Worm (Caenorhabditis elegans) whole organism, L4 larva: ENCODE measurements around the gene rla-2.

ENCODE experiments used
- D1046.2 ChIP-seq: fragments of 200-800 bp; sonication (Bioruptor generic); IDR thresholded peaks from 2 replicates; pipeline ENCODE4 v1.3.6; 2022; ENCODE audit warnings: missing genetic modification characterization, missing compliant biosample characterization
- F10B5.3 ChIP-seq: sonication (generic microtip); optimal IDR thresholded peaks from 2 replicates; lab custom pipeline; 2016; ENCODE audit warnings: mild to moderate bottlenecking, missing genetic modification characterization, missing compliant biosample characterization
- F37D6.2 ChIP-seq: sonication (generic microtip); optimal IDR thresholded peaks from 2 replicates; lab custom pipeline; 2016; ENCODE audit warnings: mild to moderate bottlenecking, missing genetic modification characterization, missing compliant biosample characterization
- F49E8.2 ChIP-seq: sonication (generic microtip); optimal IDR thresholded peaks from 2 replicates; lab custom pipeline; 2016; ENCODE audit warnings: missing compliant biosample characterization, mild to moderate bottlenecking, missing genetic modification characterization, borderline replicate concordance
- R02D3.7 ChIP-seq: fragments of 150-350 bp; sonication (generic microtip); optimal IDR thresholded peaks from 3 replicates; lab custom pipeline; 2014; ENCODE audit warnings: missing biosample characterization, missing genetic modification characterization
- T20F7.1 ChIP-seq: fragments of 200-800 bp; sonication (Bioruptor generic); optimal IDR thresholded peaks from 2 replicates; lab custom pipeline; 2018; ENCODE audit warnings: mild to moderate bottlenecking, missing genetic modification characterization, missing compliant biosample characterization
- Y48G9A.11 ChIP-seq: fragments of 200-800 bp; sonication (Bioruptor generic); IDR thresholded peaks from 2 replicates; pipeline ENCODE4 v1.3.6; 2022; ENCODE audit warnings: missing genetic modification reagents, missing genetic modification characterization, missing compliant biosample characterization
- Y5F2A.4 ChIP-seq: fragments of 200-800 bp; sonication (Bioruptor generic); optimal IDR thresholded peaks from 2 replicates; lab custom pipeline; 2018; ENCODE audit warnings: mild to moderate bottlenecking, missing genetic modification characterization, missing compliant biosample characterization
- ZK546.5 ChIP-seq, 2 experiments: sonication (generic microtip); optimal IDR thresholded peaks; 2 replicates each; lab custom pipeline; 2017; ENCODE audit warnings: missing biosample characterization in 2 of 2, missing genetic modification characterization in 2 of 2
- ceh-62 ChIP-seq: sonication (generic microtip); optimal IDR thresholded peaks from 2 replicates; lab custom pipeline; 2017; ENCODE audit warnings: missing biosample characterization, missing genetic modification characterization
- ceh-82 ChIP-seq: sonication (generic microtip); optimal IDR thresholded peaks from 2 replicates; lab custom pipeline; 2017; ENCODE audit warnings: missing biosample characterization, missing genetic modification characterization
- cey-2 ChIP-seq: sonication (generic microtip); optimal IDR thresholded peaks from 3 replicates; lab custom pipeline; 2017; ENCODE audit warnings: missing genetic modification characterization, mild to moderate bottlenecking, missing compliant biosample characterization, antibody characterized with exemption, borderline replicate concordance; ENCODE audit not compliant: insufficient read depth
- ctbp-1 ChIP-seq: fragments of 200-800 bp; sonication (Bioruptor generic); IDR thresholded peaks from 2 replicates; pipeline ENCODE4 v1.3.6; 2022; ENCODE audit warnings: missing genetic modification reagents, missing genetic modification characterization, missing compliant biosample characterization
- daf-12 ChIP-seq: fragments of 150-350 bp; optimal IDR thresholded peaks from 2 replicates; lab custom pipeline; 2014; ENCODE audit warnings: missing biosample characterization, missing genetic modification reagents, missing genetic modification characterization
- daf-16 ChIP-seq, 3 experiments: sonication (generic microtip); optimal IDR thresholded peaks; 2 replicates each; lab custom pipeline; 2016 to 2017; ENCODE audit warnings: missing genetic modification characterization in 3 of 3, missing genetic modification reagents in 3 of 3, mild to moderate bottlenecking in 2 of 3, missing compliant biosample characterization in 2 of 3, missing biosample characterization in 1 of 3, moderate library complexity in 1 of 3
- dmd-9 ChIP-seq: fragments of 200-800 bp; sonication (Bioruptor generic); IDR thresholded peaks from 2 replicates; pipeline ENCODE4 v1.3.6; 2022; ENCODE audit warnings: missing genetic modification reagents, missing genetic modification characterization, missing compliant biosample characterization
- egl-43 ChIP-seq: fragments of 200-800 bp; sonication (Bioruptor generic); IDR thresholded peaks from 2 replicates; pipeline ENCODE4 v1.3.6; 2022; ENCODE audit warnings: missing genetic modification reagents, missing genetic modification characterization, missing compliant biosample characterization
- hif-1 ChIP-seq, 2 experiments: sonication (generic microtip); optimal IDR thresholded peaks; 2 replicates each; lab custom pipeline; 2016 to 2017; ENCODE audit warnings: missing compliant biosample characterization in 2 of 2, missing genetic modification characterization in 2 of 2, missing genetic modification reagents in 2 of 2, missing genotype in 2 of 2, mild to moderate bottlenecking in 1 of 2
- lim-7 ChIP-seq: fragments of 200-800 bp; sonication (Bioruptor generic); IDR thresholded peaks from 2 replicates; pipeline ENCODE4 v1.3.6; 2022; ENCODE audit warnings: missing genetic modification characterization, missing compliant biosample characterization
- lin-13 ChIP-seq: fragments of 150-350 bp; optimal IDR thresholded peaks from 2 replicates; lab custom pipeline; 2014; ENCODE audit warnings: missing biosample characterization, missing genetic modification reagents, missing genetic modification characterization
- lin-38 ChIP-seq: fragments of 200-800 bp; sonication (Bioruptor generic); IDR thresholded peaks from 2 replicates; pipeline ENCODE4 v1.3.6; 2022; ENCODE audit warnings: missing genetic modification reagents, missing genetic modification characterization, missing compliant biosample characterization
- lin-39 ChIP-seq: fragments of 150-350 bp; optimal IDR thresholded peaks from 2 replicates; lab custom pipeline; 2014; ENCODE audit warnings: missing biosample characterization, missing genetic modification reagents, missing genetic modification characterization
- madf-5 ChIP-seq, 2 experiments: fragments of 200-800 bp; sonication (Bioruptor generic); IDR thresholded peaks; 2 replicates each; pipeline ENCODE4 v1.3.6; 2022; ENCODE audit warnings: missing compliant biosample characterization in 2 of 2, missing genetic modification characterization in 2 of 2
- madf-9 ChIP-seq: fragments of 200-800 bp; sonication (Bioruptor generic); conservative IDR thresholded peaks from 2 replicates; pipeline ENCODE4 v1.3.6; 2022; ENCODE audit warnings: missing genetic modification reagents, missing genetic modification characterization, missing compliant biosample characterization
- mes-2 ChIP-seq: sonication (generic microtip); optimal IDR thresholded peaks from 2 replicates; lab custom pipeline; 2016; ENCODE audit warnings: missing genotype, mild to moderate bottlenecking, missing genetic modification characterization, missing compliant biosample characterization; ENCODE audit not compliant: poor library complexity, severe bottlenecking
- mxl-3 ChIP-seq: fragments of 200-800 bp; sonication (Bioruptor generic); optimal IDR thresholded peaks from 2 replicates; lab custom pipeline; 2018; ENCODE audit warnings: mild to moderate bottlenecking, missing genetic modification characterization, missing compliant biosample characterization
- nhr-10 ChIP-seq: fragments of 150-350 bp; optimal IDR thresholded peaks from 2 replicates; lab custom pipeline; 2014; ENCODE audit warnings: missing biosample characterization, missing genetic modification characterization
- nhr-102 ChIP-seq: sonication (generic microtip); optimal IDR thresholded peaks from 2 replicates; lab custom pipeline; 2016; ENCODE audit warnings: mild to moderate bottlenecking, missing genetic modification characterization, moderate library complexity, missing compliant biosample characterization
- nhr-111 ChIP-seq: fragments of 200-800 bp; sonication (Bioruptor generic); optimal IDR thresholded peaks from 2 replicates; lab custom pipeline; 2018; ENCODE audit warnings: mild to moderate bottlenecking, missing genetic modification characterization, missing compliant biosample characterization
- nhr-237 ChIP-seq: sonication (generic microtip); optimal IDR thresholded peaks from 2 replicates; lab custom pipeline; 2017; ENCODE audit warnings: missing biosample characterization, missing genetic modification characterization
- nhr-25 ChIP-seq: sonication (generic microtip); optimal IDR thresholded peaks from 2 replicates; lab custom pipeline; 2017; ENCODE audit warnings: missing genetic modification characterization, mild to moderate bottlenecking, missing compliant biosample characterization, antibody characterized with exemption, moderate library complexity, borderline replicate concordance; ENCODE audit not compliant: insufficient read depth
- nhr-77 ChIP-seq: fragments of 150-350 bp; optimal IDR thresholded peaks from 2 replicates; lab custom pipeline; 2014; ENCODE audit warnings: missing biosample characterization, missing genetic modification characterization
- pha-4 ChIP-seq, 2 experiments: fragments of 150-350 bp in 1 of 2; fragments of 200-800 bp in 1 of 2; sonication (Bioruptor generic) in 1 of 2; IDR thresholded peaks in 1 of 2; optimal IDR thresholded peaks in 1 of 2; 2 replicates each; pipeline versions ENCODE4 v1.3.6 to Lab custom; 2014 to 2022; ENCODE audit warnings: missing genetic modification characterization in 2 of 2, missing genetic modification reagents in 2 of 2, missing biosample characterization in 1 of 2, missing compliant biosample characterization in 1 of 2
- php-3 ChIP-seq: fragments of 200-800 bp; sonication (Bioruptor generic); IDR thresholded peaks from 2 replicates; pipeline ENCODE4 v1.3.6; 2022; ENCODE audit warnings: missing genetic modification reagents, missing genetic modification characterization, missing compliant biosample characterization
- rbr-2 ChIP-seq: sonication (generic microtip); optimal IDR thresholded peaks from 2 replicates; lab custom pipeline; 2016; ENCODE audit warnings: missing genotype, missing genetic modification characterization, missing compliant biosample characterization
- sdz-12 ChIP-seq: fragments of 200-800 bp; sonication (Bioruptor generic); optimal IDR thresholded peaks from 2 replicates; lab custom pipeline; 2018; ENCODE audit warnings: mild to moderate bottlenecking, missing genetic modification characterization, missing compliant biosample characterization
- skn-1 ChIP-seq: fragments of 150-350 bp; optimal IDR thresholded peaks from 2 replicates; lab custom pipeline; 2014; ENCODE audit warnings: missing biosample characterization, missing genetic modification characterization
- unc-39 ChIP-seq: sonication (generic microtip); optimal IDR thresholded peaks from 2 replicates; lab custom pipeline; 2017; ENCODE audit warnings: missing biosample characterization, missing genetic modification characterization
- unc-62 ChIP-seq, 3 experiments: fragments of 150-350 bp in 1 of 3; sonication (generic microtip); optimal IDR thresholded peaks in 2 of 3; peaks in 1 of 3; 1 replicate in 1 of 3; 2 replicates in 2 of 3; lab custom pipeline; 2014 to 2017; ENCODE audit warnings: missing biosample characterization in 3 of 3, missing genetic modification characterization in 3 of 3, missing genetic modification reagents in 3 of 3, missing genotype in 1 of 3
- zag-1 ChIP-seq: fragments of 150-350 bp; optimal IDR thresholded peaks from 2 replicates; lab custom pipeline; 2014; ENCODE audit warnings: missing biosample characterization, missing genetic modification characterization
- zfp-2 ChIP-seq: sonication (generic microtip); optimal IDR thresholded peaks from 2 replicates; lab custom pipeline; 2016; ENCODE audit warnings: mild to moderate bottlenecking, missing genetic modification characterization, missing compliant biosample characterization
- zfp-3 ChIP-seq: fragments of 200-800 bp; sonication (Bioruptor generic); conservative IDR thresholded peaks from 2 replicates; pipeline ENCODE4 v1.3.6; 2022; ENCODE audit warnings: missing genetic modification reagents, missing genetic modification characterization, missing compliant biosample characterization
- ztf-11 ChIP-seq: fragments of 150-350 bp; optimal IDR thresholded peaks from 2 replicates; lab custom pipeline; 2014; ENCODE audit warnings: missing biosample characterization, missing genetic modification characterization
- ztf-7 ChIP-seq: fragments of 150-350 bp; optimal IDR thresholded peaks from 2 replicates; lab custom pipeline; 2014; ENCODE audit warnings: missing biosample characterization, missing genetic modification characterization

Gene rla-2

ce11 chrIV:13395255-13395654 is 25.2 kb upstream of the rla-2 start (continued):
- TF ChIP-seq nhr-25 (tag; lab: Kevin White, UChicago), result peak; percentile 74
- peak; percentile 65 for TF ChIP-seq nhr-102 (tag; lab: Kevin White, UChicago)
- TF ChIP-seq ztf-11 (tag; lab: Kevin White, UChicago), result no peak
- TF ChIP-seq rbr-2, result peak; percentile 81
- no peak for TF ChIP-seq sdz-12 (GFP tag; lab: Kevin White, UChicago)
- TF ChIP-seq pha-4 (GFP tag; IDR thresholded peaks at IDR 0.05; lab: Robert Waterston, UW), result peak; percentile 75
- TF ChIP-seq pha-4 (tag; optimal IDR thresholded peaks at IDR 0.05; lab: Kevin White, UChicago), result no peak
- TF ChIP-seq D1046.2 (GFP tag; lab: Robert Waterston, UW), result 0 out of 2 replicates have a peak, but pooled peaks have one; percentile 4

- 0 out of 2 replicates have a peak, but pooled peaks have one; percentile 28 for TF ChIP-seq dmd-9
- TF ChIP-seq lin-13 (GFP tag; lab: Kevin White, UChicago), result no peak
- no peak for TF ChIP-seq daf-16 (GFP tag; optimal IDR thresholded peaks at IDR 0.05; lab: Kevin White, UChicago)
- peak; percentile 30 for TF ChIP-seq daf-16 (tag; optimal IDR thresholded peaks at IDR 0.05; lab: Kevin White, UChicago)
- TF ChIP-seq unc-39 (tag; lab: Kevin White, UChicago), result no peak
- TF ChIP-seq ceh-82 (tag; lab: Kevin White, UChicago), result no peak
- TF ChIP-seq mxl-3 (GFP tag; lab: Kevin White, UChicago), result peak; percentile 67
Measured at ce11 chrIV:13394686-13395085, 24.6 kb upstream of the rla-2 start.

- TF ChIP-seq zfp-2 (tag; lab: Kevin White, UChicago), result no peak
- peak; percentile 67; the same call in 1 of the 2 replicates for TF ChIP-seq php-3 (GFP tag; lab: Robert Waterston, UW)
- TF ChIP-seq mes-2 (tag; lab: Kevin White, UChicago), result peak; percentile 7
- peak; percentile 21 for TF ChIP-seq nhr-77
- no peak for TF ChIP-seq madf-9 (GFP tag; lab: Robert Waterston, UW)
- no peak for TF ChIP-seq ctbp-1 (GFP tag; lab: Robert Waterston, UW)
- no peak for TF ChIP-seq rbr-2
- no peak for TF ChIP-seq daf-12 (tag; lab: Kevin White, UChicago)
- no peak for TF ChIP-seq D1046.2 (GFP tag; lab: Robert Waterston, UW)
- no peak for TF ChIP-seq skn-1 (tag; lab: Kevin White, UChicago)
- TF ChIP-seq daf-16 (GFP tag; optimal IDR thresholded peaks at IDR 0.05; lab: Kevin White, UChicago), result peak in 1 of 2 experiments; percentile 55
- TF ChIP-seq daf-16 (tag; optimal IDR thresholded peaks at IDR 0.05; lab: Kevin White, UChicago), result peak; percentile 70
- TF ChIP-seq nhr-111 (GFP tag; lab: Kevin White, UChicago), result no peak
- TF ChIP-seq zfp-3 (GFP tag; lab: Robert Waterston, UW), result no peak
- TF ChIP-seq hif-1 (tag; optimal IDR thresholded peaks at IDR 0.05; lab: Kevin White, UChicago), result peak in 1 of 2 experiments; percentile 62
- peak; percentile 51 for TF ChIP-seq T20F7.1 (GFP tag; lab: Kevin White, UChicago)
- peak; percentile 22 for TF ChIP-seq ztf-7 (tag; lab: Kevin White, UChicago)
- no peak for TF ChIP-seq Y5F2A.4 (GFP tag; lab: Kevin White, UChicago)
- no peak for TF ChIP-seq madf-5 (GFP tag; IDR thresholded peaks at IDR 0.05; lab: Robert Waterston, UW)
- peak; percentile 1 for TF ChIP-seq cey-2 (tag; lab: Kevin White, UChicago)
- TF ChIP-seq F49E8.2 (tag; lab: Kevin White, UChicago), result no peak
- peak; percentile 22; the same call in 1 of the 2 replicates for TF ChIP-seq Y48G9A.11 (GFP tag; lab: Robert Waterston, UW)
- TF ChIP-seq lin-38, result no peak
- TF ChIP-seq zag-1 (tag; lab: Kevin White, UChicago), result no peak
- TF ChIP-seq ZK546.5 (tag; optimal IDR thresholded peaks at IDR 0.05; lab: Kevin White, UChicago), result no peak
- TF ChIP-seq egl-43 (GFP tag; lab: Robert Waterston, UW), result no peak
- peak in 1 of 2 experiments; percentile 83 for TF ChIP-seq unc-62 (GFP tag; optimal IDR thresholded peaks at IDR 0.05 in 1 of 2; lab: Kevin White, UChicago)
- TF ChIP-seq unc-62 (tag; optimal IDR thresholded peaks at IDR 0.05; lab: Kevin White, UChicago), result no peak
- no peak for TF ChIP-seq lin-39 (tag; lab: Kevin White, UChicago)
- TF ChIP-seq mxl-3 (GFP tag; lab: Kevin White, UChicago), result peak; percentile 21
- no peak for TF ChIP-seq ceh-62
- TF ChIP-seq R02D3.7 (tag; lab: Kevin White, UChicago), result no peak
- TF ChIP-seq ceh-82 (tag; lab: Kevin White, UChicago), result no peak
- no peak for TF ChIP-seq nhr-237 (tag; lab: Kevin White, UChicago)
- TF ChIP-seq F10B5.3 (tag; lab: Kevin White, UChicago), result no peak
- TF ChIP-seq F37D6.2 (tag; lab: Kevin White, UChicago), result no peak
- TF ChIP-seq nhr-10 (tag; lab: Kevin White, UChicago), result peak; percentile 87
- no peak for TF ChIP-seq lim-7 (GFP tag; lab: Robert Waterston, UW)
Measured at ce11 chrIV:13393246-13393716, 23.2 kb upstream of the rla-2 start.
